Worm (Caenorhabditis elegans): ENCODE data around the gene F56D5.6.

ce11 chrIV:9445407-9445806 lies 43.7 kb downstream of the F56D5.6 start, which contains the start of gene hsp-12.3:
- no peak for TF ChIP-seq ceh-82 (tag; optimal IDR thresholded peaks at IDR 0.05)
- TF ChIP-seq zag-1 (tag; optimal IDR thresholded peaks at IDR 0.05) = no peak
- TF ChIP-seq lir-3 (tag; optimal IDR thresholded peaks at IDR 0.05; ENCODE audit: poor library complexity) = no peak
- TF ChIP-seq nhr-237 (tag; optimal IDR thresholded peaks at IDR 0.05) = no peak
- no peak for TF ChIP-seq snpc-4 (tag; optimal IDR thresholded peaks at IDR 0.05)
- no peak for TF ChIP-seq ces-1 (GFP tag; optimal IDR thresholded peaks at IDR 0.05)
- TF ChIP-seq grh-1 (GFP tag; IDR thresholded peaks at IDR 0.05) = no peak
- TF ChIP-seq ztf-11 (tag; optimal IDR thresholded peaks at IDR 0.05) = no peak
- TF ChIP-seq lsy-2 (tag; optimal IDR thresholded peaks at IDR 0.05) = no peak
- TF ChIP-seq egl-27 (tag; optimal IDR thresholded peaks at IDR 0.05) = no peak
- no peak for TF ChIP-seq nhr-76 (tag; optimal IDR thresholded peaks at IDR 0.05)
- TF ChIP-seq nhr-20 (tag; optimal IDR thresholded peaks at IDR 0.05) = no peak
- TF ChIP-seq vab-15 (tag; optimal IDR thresholded peaks at IDR 0.05) = no peak
- no peak for TF ChIP-seq efl-1 (optimal IDR thresholded peaks at IDR 0.05)
- no peak for TF ChIP-seq efl-1 (GFP tag; optimal IDR thresholded peaks at IDR 0.05 in 1 of 2)

Measured in whole organism, L1 larva.